Fruit fly (Drosophila melanogaster) whole organism, embryonic: ENCODE data around the gene CG43448.

ENCODE experiments used
- B-H2 ChIP-seq: fragments of 200-800 bp; sonication (Bioruptor generic); optimal IDR thresholded peaks from 2 replicates; lab custom pipeline; 2018; ENCODE audit warnings: missing biosample characterization, mild to moderate bottlenecking, missing genetic modification characterization
- BtbVII ChIP-seq: fragments of 200-800 bp; sonication (Bioruptor generic); optimal IDR thresholded peaks from 3 replicates; lab custom pipeline; 2017; ENCODE audit warnings: missing biosample characterization, mild to moderate bottlenecking, missing genetic modification characterization
- CG10147 ChIP-seq: fragments of 200-800 bp; sonication (Bioruptor generic); optimal IDR thresholded peaks from 2 replicates; lab custom pipeline; 2019; ENCODE audit warnings: missing biosample characterization, mild to moderate bottlenecking, missing genetic modification characterization, moderate library complexity
- CG10431 ChIP-seq: fragments of 200-800 bp; sonication (Bioruptor generic); optimal IDR thresholded peaks from 3 replicates; lab custom pipeline; 2018; ENCODE audit warnings: missing biosample characterization, mild to moderate bottlenecking, missing genetic modification characterization
- CG11696 ChIP-seq: fragments of 200-800 bp; sonication (Bioruptor generic); IDR thresholded peaks from 2 replicates; pipeline ENCODE4 v1.3.6; 2022; ENCODE audit warnings: missing biosample characterization, missing genetic modification characterization
- CG12769 ChIP-seq: fragments of 200-800 bp; sonication (Bioruptor generic); optimal IDR thresholded peaks from 2 replicates; lab custom pipeline; 2019; ENCODE audit warnings: missing biosample characterization, mild to moderate bottlenecking, missing genetic modification characterization, moderate library complexity
- CG13123 ChIP-seq: fragments of 200-800 bp; sonication (Bioruptor generic); optimal IDR thresholded peaks from 2 replicates; lab custom pipeline; 2016; ENCODE audit warnings: missing biosample characterization, missing genetic modification characterization
- CG13287 ChIP-seq: fragments of 200-800 bp; sonication (Bioruptor generic); IDR thresholded peaks from 2 replicates; pipeline ENCODE4 v1.3.6; 2022; ENCODE audit warnings: missing biosample characterization, missing genetic modification characterization; ENCODE audit not compliant: partially characterized antibody
- CG14441 ChIP-seq: fragments of 200-800 bp; sonication (Bioruptor generic); IDR thresholded peaks from 2 replicates; pipeline ENCODE4 v1.3.6; 2022; ENCODE audit warnings: missing biosample characterization, missing genetic modification characterization
- CG15601 ChIP-seq: fragments of 200-800 bp; sonication (Bioruptor generic); optimal IDR thresholded peaks from 3 replicates; lab custom pipeline; 2019; ENCODE audit warnings: missing biosample characterization, mild to moderate bottlenecking, missing genetic modification characterization, moderate library complexity
- CG1603 ChIP-seq: fragments of 200-800 bp; sonication (Bioruptor generic); optimal IDR thresholded peaks from 2 replicates; lab custom pipeline; 2019; ENCODE audit warnings: missing biosample characterization, mild to moderate bottlenecking, missing genetic modification characterization, moderate library complexity
- CG1647 ChIP-seq: fragments of 200-800 bp; sonication (Bioruptor generic); optimal IDR thresholded peaks from 3 replicates; lab custom pipeline; 2016; ENCODE audit warnings: missing biosample characterization, missing genetic modification characterization
- CG16779 ChIP-seq: fragments of 200-800 bp; sonication (Bioruptor generic); IDR thresholded peaks from 2 replicates; pipeline ENCODE4 v1.3.6; 2022; ENCODE audit warnings: missing biosample characterization, missing genetic modification characterization
- CG16863 ChIP-seq: fragments of 200-800 bp; sonication (Bioruptor generic); optimal IDR thresholded peaks from 3 replicates; lab custom pipeline; 2016; ENCODE audit warnings: missing biosample characterization, missing genetic modification characterization
- CG17612 ChIP-seq: fragments of 200-800 bp; sonication (Bioruptor generic); IDR thresholded peaks from 2 replicates; pipeline ENCODE4 v1.3.6; 2022; ENCODE audit warnings: missing biosample characterization, missing genetic modification characterization
- CG31365 ChIP-seq: fragments of 200-800 bp; sonication (Bioruptor generic); optimal IDR thresholded peaks from 2 replicates; lab custom pipeline; 2018; ENCODE audit warnings: missing biosample characterization, mild to moderate bottlenecking, missing genetic modification characterization
- CG3163 ChIP-seq: fragments of 200-800 bp; sonication (Bioruptor generic); optimal IDR thresholded peaks from 3 replicates; lab custom pipeline; 2016; ENCODE audit warnings: missing biosample characterization, missing genetic modification characterization
- CG4282 ChIP-seq: fragments of 200-800 bp; sonication (Bioruptor generic); optimal IDR thresholded peaks from 2 replicates; lab custom pipeline; 2016; ENCODE audit warnings: missing biosample characterization, missing genetic modification characterization
- CG7963 ChIP-seq: fragments of 200-800 bp; sonication (Bioruptor generic); IDR thresholded peaks from 3 replicates; pipeline ENCODE4 v1.3.6; 2022; ENCODE audit warnings: missing biosample characterization, missing genetic modification characterization; ENCODE audit not compliant: partially characterized antibody
- CG8478 ChIP-seq: fragments of >200 bp; optimal IDR thresholded peaks from 2 replicates; lab custom pipeline; 2018
- CG8944 ChIP-seq: fragments of 200-800 bp; sonication (Bioruptor generic); optimal IDR thresholded peaks from 3 replicates; lab custom pipeline; 2016; ENCODE audit warnings: missing biosample characterization, missing genetic modification characterization
- CG9437 ChIP-seq: fragments of 200-800 bp; sonication (Bioruptor generic); optimal IDR thresholded peaks from 2 replicates; lab custom pipeline; 2018; ENCODE audit warnings: missing biosample characterization, mild to moderate bottlenecking, missing genetic modification characterization
- CG9932 ChIP-seq: fragments of 200-800 bp; sonication (Bioruptor generic); IDR thresholded peaks from 2 replicates; pipeline ENCODE4 v1.3.6; 2022; ENCODE audit warnings: missing biosample characterization, missing genetic modification characterization
- CoRest ChIP-seq: fragments of 200-800 bp; sonication (Bioruptor generic); optimal IDR thresholded peaks from 3 replicates; lab custom pipeline; 2018; ENCODE audit warnings: missing biosample characterization, mild to moderate bottlenecking, missing genetic modification characterization, moderate library complexity
- Dbx ChIP-seq: fragments of 200-800 bp; sonication (Bioruptor generic); IDR thresholded peaks from 3 replicates; pipeline ENCODE4 v1.3.6; 2022; ENCODE audit warnings: missing biosample characterization, missing genetic modification characterization
- Deaf1 ChIP-seq: fragments of 200-800 bp; optimal IDR thresholded peaks from 3 replicates; lab custom pipeline; 2019; ENCODE audit warnings: missing biosample characterization, mild to moderate bottlenecking, missing genetic modification characterization, moderate library complexity
- Fer2 ChIP-seq: fragments of 200-800 bp; sonication (Bioruptor generic); optimal IDR thresholded peaks from 2 replicates; lab custom pipeline; 2018; ENCODE audit warnings: missing biosample characterization, mild to moderate bottlenecking, missing genetic modification characterization, moderate library complexity
- Hr78 ChIP-seq, 2 experiments: fragments of 200-800 bp in 1 of 2; fragments of >200 bp in 1 of 2; sonication (Bioruptor generic) in 1 of 2; optimal IDR thresholded peaks; 2 replicates each; lab custom pipeline; 2017 to 2019; ENCODE audit warnings: missing biosample characterization in 2 of 2, missing genetic modification characterization in 2 of 2, mild to moderate bottlenecking in 1 of 2, moderate library complexity in 1 of 2
- Nf-YC ChIP-seq: fragments of 200-800 bp; optimal IDR thresholded peaks from 3 replicates; lab custom pipeline; 2019; ENCODE audit warnings: missing biosample characterization, mild to moderate bottlenecking, missing genetic modification characterization, moderate library complexity
- Pdp1 ChIP-seq, 2 experiments: fragments of 200-800 bp; sonication (Bioruptor generic); optimal IDR thresholded peaks; 3 replicates each; lab custom pipeline; 2016; ENCODE audit warnings: missing biosample characterization in 2 of 2, missing genetic modification characterization in 2 of 2, mild to moderate bottlenecking in 1 of 2, moderate library complexity in 1 of 2
- Sin3A ChIP-seq: fragments of >200 bp; optimal IDR thresholded peaks from 2 replicates; lab custom pipeline; 2018
- ac ChIP-seq: fragments of 200-800 bp; sonication (Bioruptor generic); optimal IDR thresholded peaks from 3 replicates; lab custom pipeline; 2017; ENCODE audit warnings: missing biosample characterization, mild to moderate bottlenecking, missing genetic modification characterization
- ase ChIP-seq: fragments of 200-800 bp; sonication (Bioruptor generic); IDR thresholded peaks from 3 replicates; pipeline ENCODE4 v1.3.6; 2022; ENCODE audit warnings: missing biosample characterization, missing genetic modification characterization
- chm ChIP-seq: fragments of 200-800 bp; sonication (Bioruptor generic); IDR thresholded peaks from 2 replicates; pipeline ENCODE4 v1.3.6; 2022; ENCODE audit warnings: missing biosample characterization, missing genetic modification characterization
- crol ChIP-seq: fragments of 200-800 bp; sonication (Bioruptor generic); IDR thresholded peaks from 2 replicates; pipeline ENCODE4 v1.3.6; 2022; ENCODE audit warnings: missing biosample characterization, missing genetic modification characterization
- fru ChIP-seq: fragments of >200 bp; optimal IDR thresholded peaks from 2 replicates; lab custom pipeline; 2017
- ftz-f1 ChIP-seq: fragments of 200-800 bp; sonication (Bioruptor generic); optimal IDR thresholded peaks from 2 replicates; lab custom pipeline; 2016; ENCODE audit warnings: missing biosample characterization, missing genetic modification characterization
- kni ChIP-seq: fragments of 200-800 bp; sonication (Bioruptor generic); optimal IDR thresholded peaks from 3 replicates; lab custom pipeline; 2017; ENCODE audit warnings: mild to moderate bottlenecking, missing biosample characterization, missing genetic modification reagents, missing genetic modification characterization
- nerfin-2 ChIP-seq: fragments of 200-800 bp; sonication (Bioruptor generic); IDR thresholded peaks from 2 replicates; pipeline ENCODE4 v1.3.6; 2022; ENCODE audit warnings: missing biosample characterization, missing genetic modification characterization; ENCODE audit not compliant: partially characterized antibody
- pho ChIP-seq: fragments of 200-800 bp; sonication (Bioruptor generic); optimal IDR thresholded peaks from 2 replicates; lab custom pipeline; 2016; ENCODE audit warnings: missing biosample characterization, missing genetic modification characterization
- sc ChIP-seq, 3 experiments: fragments of >200 bp in 2 of 3; fragments of 200-800 bp in 1 of 3; sonication (Bioruptor generic) in 1 of 3; optimal IDR thresholded peaks; 2 replicates in 2 of 3; 3 replicates in 1 of 3; lab custom pipeline; 2017; ENCODE audit warnings: mild to moderate bottlenecking in 1 of 3, missing biosample characterization in 1 of 3, missing genetic modification characterization in 1 of 3, missing genetic modification reagents in 1 of 3
- sob ChIP-seq: fragments of 200-800 bp; sonication (Bioruptor generic); IDR thresholded peaks from 2 replicates; pipeline ENCODE4 v1.3.6; 2022; ENCODE audit warnings: missing biosample characterization, missing genetic modification characterization
- sug ChIP-seq: fragments of 200-800 bp; optimal IDR thresholded peaks from 2 replicates; lab custom pipeline; 2019; ENCODE audit warnings: missing biosample characterization, mild to moderate bottlenecking, missing genetic modification characterization, moderate library complexity

The CG43448 gene

dm6 chr3R:30198793-30199192 is 38.7 kb downstream of the CG43448 start (continued):
- peak; percentile 62 for TF ChIP-seq B-H2 (GFP tag; lab: Kevin White, UChicago)
- no peak for TF ChIP-seq CG3163 (GFP tag; lab: Kevin White, UChicago)
- TF ChIP-seq CG16863 (GFP tag; lab: Kevin White, UChicago): no peak
- no peak for TF ChIP-seq ase (GFP tag; lab: Robert Waterston, UW)
- no peak for TF ChIP-seq CG17612 (GFP tag; lab: Robert Waterston, UW)
- no peak for TF ChIP-seq fru
- no peak for TF ChIP-seq CG11696 (GFP tag; lab: Robert Waterston, UW)
- TF ChIP-seq CG9932 (GFP tag; lab: Robert Waterston, UW): no peak; the same call in 1 of the 2 replicates
- TF ChIP-seq Dbx (GFP tag; lab: Robert Waterston, UW): 0 out of 3 replicates have a peak, but pooled peaks have one; percentile 37
- no peak for TF ChIP-seq CG14441 (GFP tag; lab: Robert Waterston, UW)
- TF ChIP-seq CoRest (tag; lab: Kevin White, UChicago): no peak
- TF ChIP-seq CG8478 (lab: Kevin White, UChicago): no peak
- TF ChIP-seq CG7963 (GFP tag; lab: Robert Waterston, UW): no peak
- peak; percentile 11 for TF ChIP-seq CG1647 (GFP tag; lab: Kevin White, UChicago)
- peak; percentile 20 for TF ChIP-seq BtbVII (GFP tag; lab: Kevin White, UChicago)
- peak; percentile 42 for TF ChIP-seq CG10431
- no peak for TF ChIP-seq CG8944 (GFP tag; lab: Kevin White, UChicago)
- no peak for TF ChIP-seq CG9437
- TF ChIP-seq ftz-f1 (GFP tag; lab: Kevin White, UChicago): no peak
- no peak for TF ChIP-seq crol (GFP tag; lab: Robert Waterston, UW)
- TF ChIP-seq CG1603 (tag; lab: Kevin White, UChicago): no peak
- no peak for TF ChIP-seq CG13287 (GFP tag; lab: Robert Waterston, UW)
- peak; percentile 0 for TF ChIP-seq Fer2 (tag; lab: Kevin White, UChicago)
- TF ChIP-seq nerfin-2 (GFP tag; lab: Robert Waterston, UW): no peak
- TF ChIP-seq ac (GFP tag; lab: Kevin White, UChicago): no peak
- no peak for TF ChIP-seq Nf-YC
- no peak for TF ChIP-seq CG31365 (tag; lab: Kevin White, UChicago)
- TF ChIP-seq chm: no peak
- TF ChIP-seq CG16779: no peak
- TF ChIP-seq kni (GFP tag; lab: Kevin White, UChicago): peak; percentile 11
- peak; percentile 28 for TF ChIP-seq CG15601 (tag; lab: Kevin White, UChicago)
- TF ChIP-seq CG4282 (GFP tag; lab: Kevin White, UChicago): no peak
- no peak for TF ChIP-seq sob (GFP tag; lab: Robert Waterston, UW)
- TF ChIP-seq sc (optimal IDR thresholded peaks at IDR 0.05; lab: Kevin White, UChicago): no peak
- TF ChIP-seq sc (GFP tag; optimal IDR thresholded peaks at IDR 0.05; lab: Kevin White, UChicago): no peak
- TF ChIP-seq pho (GFP tag; lab: Kevin White, UChicago): no peak

- TF ChIP-seq CG13123 (no peak), Pdp1 (GFP tag; optimal IDR thresholded peaks at IDR 0.05; lab: Kevin White, UChicago) (peak in 1 of 2 experiments; percentile 88), Deaf1 (tag; lab: Kevin White, UChicago) (peak; percentile 22), CG10147 (GFP tag; lab: Kevin White, UChicago) (no peak), Hr78 (GFP tag; optimal IDR thresholded peaks at IDR 0.05; lab: Kevin White, UChicago) (peak in 1 of 2 experiments; percentile 97), Sin3A (lab: Kevin White, UChicago) (no peak), CG12769 (tag; lab: Kevin White, UChicago) (peak; percentile 68), sug (tag; lab: Kevin White, UChicago) (peak; percentile 3)
Measured at dm6 chr3R:30197796-30198195, 39.7 kb downstream of the CG43448 start.
